Worm (Caenorhabditis elegans) whole organism, L1 larva: ENCODE measurements around the gene srx-136.

Experiments
- C34B4.2 ChIP-seq: sonication (generic microtip); optimal IDR thresholded peaks from 2 replicates; lab custom pipeline; 2017; ENCODE audit warnings: mild to moderate bottlenecking, missing genetic modification characterization, missing compliant biosample characterization
- aly-2 ChIP-seq: fragments of 150-350 bp; optimal IDR thresholded peaks from 2 replicates; lab custom pipeline; 2014; ENCODE audit warnings: missing biosample characterization, missing genetic modification characterization
- mdl-1 ChIP-seq, 2 experiments: fragments of 150-350 bp; optimal IDR thresholded peaks; 2 replicates each; lab custom pipeline; 2014 to 2017; ENCODE audit warnings: missing biosample characterization in 2 of 2, missing genetic modification characterization in 2 of 2, inconsistent platforms in 1 of 2
- nhr-237 ChIP-seq: fragments of 150-350 bp; optimal IDR thresholded peaks from 2 replicates; lab custom pipeline; 2014; ENCODE audit warnings: missing biosample characterization, missing genetic modification characterization
- nhr-77 ChIP-seq: fragments of 150-350 bp; optimal IDR thresholded peaks from 2 replicates; lab custom pipeline; 2014; ENCODE audit warnings: missing biosample characterization, missing genetic modification characterization
- nhr-90 ChIP-seq: sonication (generic microtip); optimal IDR thresholded peaks from 2 replicates; lab custom pipeline; 2016; ENCODE audit warnings: mild to moderate bottlenecking, missing genetic modification characterization, missing compliant biosample characterization; ENCODE audit not compliant: poor library complexity
- snpc-4 ChIP-seq: fragments of 150-350 bp; optimal IDR thresholded peaks from 2 replicates; lab custom pipeline; 2014; ENCODE audit warnings: missing biosample characterization, missing genetic modification characterization
- ztf-11 ChIP-seq, 2 experiments: sonication (generic microtip); optimal IDR thresholded peaks; 2 replicates each; lab custom pipeline; 2016 to 2017; ENCODE audit warnings: missing genetic modification characterization in 2 of 2, missing biosample characterization in 1 of 2, missing compliant biosample characterization in 1 of 2
- ztf-4 ChIP-seq: fragments of 150-350 bp; optimal IDR thresholded peaks from 2 replicates; lab custom pipeline; 2014; ENCODE audit warnings: missing biosample characterization, missing genetic modification characterization

DNA sequence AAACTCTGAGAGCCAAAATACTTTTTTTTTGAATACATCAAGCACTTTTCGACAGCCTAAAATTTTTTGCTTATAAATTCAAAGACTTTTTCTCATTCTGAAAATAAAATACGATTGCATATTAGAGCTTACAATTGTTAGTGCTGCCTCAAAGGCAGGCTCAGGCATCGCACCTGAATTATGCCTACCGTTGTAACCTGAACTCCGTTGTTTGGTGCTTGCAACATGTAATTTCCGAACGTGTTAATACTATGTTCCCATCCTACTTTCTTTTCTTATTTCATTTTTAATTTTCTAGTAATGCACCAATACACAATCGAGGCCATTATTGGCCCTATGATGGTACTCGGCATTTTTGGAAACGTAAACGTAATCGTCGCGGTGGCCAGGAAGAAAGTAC lies 30.1 kb downstream of the srx-136 start, which contains the start of gene srsx-19:
- TF ChIP-seq nhr-90 (tag; lab: Kevin White, UChicago) (no peak), ztf-4 (tag; lab: Kevin White, UChicago) (no peak), nhr-237 (tag; lab: Kevin White, UChicago) (no peak), mdl-1 (tag; optimal IDR thresholded peaks at IDR 0.05; lab: Kevin White, UChicago) (no peak), snpc-4 (tag; lab: Kevin White, UChicago) (no peak), nhr-77 (tag; lab: Kevin White, UChicago) (no peak), C34B4.2 (no peak), ztf-11 (tag; optimal IDR thresholded peaks at IDR 0.05; lab: Kevin White, UChicago) (no peak), aly-2 (tag; lab: Kevin White, UChicago) (no peak)
